Fruit fly (Drosophila melanogaster): ENCODE measurements around the gene Toll-6.

Gene Toll-6

DNA sequence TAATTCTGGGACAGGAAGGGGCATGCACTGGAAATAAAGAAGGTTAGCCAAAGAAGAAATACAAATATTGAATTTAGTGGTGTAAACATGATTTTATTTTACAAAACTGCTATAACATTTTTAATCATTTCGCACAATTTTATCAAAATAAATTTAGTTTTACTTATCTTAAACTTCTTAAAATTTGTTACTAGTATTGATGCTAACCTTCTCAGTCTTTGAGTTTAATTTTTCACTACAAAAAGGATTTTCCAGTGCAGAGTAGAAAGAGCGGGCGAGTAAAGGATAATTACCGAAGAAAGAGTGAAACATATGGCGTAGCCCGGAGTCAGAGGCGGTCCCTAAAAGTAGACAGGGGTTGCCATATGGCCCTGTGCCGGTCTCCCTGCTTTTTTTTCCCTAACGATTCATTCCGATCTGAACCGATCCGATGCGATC lies 15.5 kb upstream of the Toll-6 start (continued):
- TF ChIP-seq tll (GFP tag; optimal IDR thresholded peaks at IDR 0.05) (no peak), CG4707 (GFP tag; optimal IDR thresholded peaks at IDR 0.05) (no peak), CG17328 (GFP tag; IDR thresholded peaks at IDR 0.05) (peak; percentile 57; the same call in 1 of the 2 replicates), CG17385 (GFP tag; optimal IDR thresholded peaks at IDR 0.05) (no peak), Med (GFP tag) (no peak), grn (GFP tag; optimal IDR thresholded peaks at IDR 0.05) (no peak), Usf (GFP tag; optimal IDR thresholded peaks at IDR 0.05) (peak; percentile 21), CG1529 (GFP tag; optimal IDR thresholded peaks at IDR 0.05) (no peak), CG6813 (GFP tag; optimal IDR thresholded peaks at IDR 0.05) (no peak), Meics (GFP tag; optimal IDR thresholded peaks at IDR 0.05) (no peak), tna (GFP tag; IDR thresholded peaks at IDR 0.05; ENCODE audit: partially characterized antibody) (no peak), CG8089 (GFP tag; optimal IDR thresholded peaks at IDR 0.05) (no peak), sr (GFP tag; IDR thresholded peaks at IDR 0.05) (no peak), cg (GFP tag; optimal IDR thresholded peaks at IDR 0.05) (no peak), CG7839 (tag; optimal IDR thresholded peaks at IDR 0.05) (peak; percentile 46), NfI (GFP tag; optimal IDR thresholded peaks at IDR 0.05) (no peak), CG1602 (GFP tag; optimal IDR thresholded peaks at IDR 0.05) (peak; percentile 41), C15 (GFP tag; IDR thresholded peaks at IDR 0.05) (no peak), rib (GFP tag; IDR thresholded peaks at IDR 0.05) (no peak), shn (GFP tag; optimal IDR thresholded peaks at IDR 0.05) (no peak), Taf1 (GFP tag; IDR thresholded peaks at IDR 0.05) (no peak), HLHmδ (GFP tag; optimal IDR thresholded peaks at IDR 0.05) (no peak), nom (GFP tag; optimal IDR thresholded peaks at IDR 0.05) (no peak), wor (GFP tag; IDR thresholded peaks at IDR 0.05) (no peak), Chrac-16 (GFP tag; optimal IDR thresholded peaks at IDR 0.05) (peak; percentile 38), tap (tag; optimal IDR thresholded peaks at IDR 0.05) (no peak), Neu2 (GFP tag; optimal IDR thresholded peaks at IDR 0.05; ENCODE audit: borderline replicate concordance) (peak; percentile 11), fru (optimal IDR thresholded peaks at IDR 0.05) (no peak), tio (GFP tag; optimal IDR thresholded peaks at IDR 0.05) (no peak), CG6854 (GFP tag; optimal IDR thresholded peaks at IDR 0.05) (no peak), nerfin-2 (GFP tag; IDR thresholded peaks at IDR 0.05; ENCODE audit: partially characterized antibody) (no peak), CG3163 (GFP tag; optimal IDR thresholded peaks at IDR 0.05) (no peak), CG4424 (GFP tag; optimal IDR thresholded peaks at IDR 0.05) (peak; percentile 54), zf30C (GFP tag; optimal IDR thresholded peaks at IDR 0.05) (peak; percentile 98), pzg (GFP tag; optimal IDR thresholded peaks at IDR 0.05) (no peak), CG2875 (GFP tag; optimal IDR thresholded peaks at IDR 0.05) (no peak), Elba2 (GFP tag; optimal IDR thresholded peaks at IDR 0.05) (no peak), CG6689 (GFP tag; IDR thresholded peaks at IDR 0.05) (peak; percentile 49), tin (GFP tag; optimal IDR thresholded peaks at IDR 0.05) (peak; percentile 30), CG4730 (GFP tag; IDR thresholded peaks at IDR 0.05) (no peak), cwo (GFP tag; optimal IDR thresholded peaks at IDR 0.05) (no peak), CG17802 (tag; optimal IDR thresholded peaks at IDR 0.05) (no peak), CG8359 (GFP tag; optimal IDR thresholded peaks at IDR 0.05; ENCODE audit: borderline replicate concordance) (peak; percentile 41), CG1603 (tag; optimal IDR thresholded peaks at IDR 0.05) (peak; percentile 2), CG2120 (GFP tag; optimal IDR thresholded peaks at IDR 0.05) (no peak), CG18764 (GFP tag; optimal IDR thresholded peaks at IDR 0.05) (no peak), CG3995 (GFP tag; optimal IDR thresholded peaks at IDR 0.05) (no peak), ttk (GFP tag; IDR thresholded peaks at IDR 0.05) (no peak), Hmx (GFP tag; optimal IDR thresholded peaks at IDR 0.05) (no peak), crc (GFP tag; optimal IDR thresholded peaks at IDR 0.05) (no peak), CG6175 (GFP tag; IDR thresholded peaks at IDR 0.05) (no peak), psq (GFP tag; optimal IDR thresholded peaks at IDR 0.05) (no peak)

Measured in whole organism, embryonic.